Fruit fly (Drosophila melanogaster) whole organism, wandering third instar larva: ENCODE measurements around the gene ovo.

Experiments
- Dfd ChIP-seq: fragments of >200 bp; optimal IDR thresholded peaks from 2 replicates; lab custom pipeline; 2017; ENCODE audit warnings: missing biosample characterization, missing genetic modification characterization
- GATAd ChIP-seq: sonication (Bioruptor generic); optimal IDR thresholded peaks from 2 replicates; lab custom pipeline; 2016; ENCODE audit warnings: missing biosample characterization, missing genetic modification characterization
- Hr78 ChIP-seq: fragments of >200 bp; optimal IDR thresholded peaks from 2 replicates; lab custom pipeline; 2017; ENCODE audit warnings: missing biosample characterization, missing genetic modification characterization
- N ChIP-seq: fragments of >200 bp; optimal IDR thresholded peaks from 2 replicates; lab custom pipeline; 2018; ENCODE audit warnings: missing biosample characterization, missing external identifiers, missing genetic modification characterization
- Vsx2 ChIP-seq: fragments of 200-300, 225-300 bp; sonication (Bioruptor generic); optimal IDR thresholded peaks from 2 replicates; lab custom pipeline; 2018; ENCODE audit warnings: missing biosample characterization, missing genetic modification characterization; ENCODE audit not compliant: partially characterized antibody
- br ChIP-seq: fragments of 200-800 bp; sonication (Bioruptor generic); optimal IDR thresholded peaks from 2 replicates; lab custom pipeline; 2016; ENCODE audit warnings: missing biosample characterization, missing genetic modification characterization
- dsf ChIP-seq: sonication (Bioruptor generic); optimal IDR thresholded peaks from 2 replicates; lab custom pipeline; 2016; ENCODE audit warnings: missing biosample characterization, missing genetic modification characterization, borderline replicate concordance
- foxo ChIP-seq, 2 experiments: fragments of 200-800 bp; sonication (Bioruptor generic); optimal IDR thresholded peaks; 2 replicates in 1 of 2; 3 replicates in 1 of 2; lab custom pipeline; 2016 to 2017; ENCODE audit warnings: missing biosample characterization in 2 of 2, missing genetic modification characterization in 2 of 2
- fru ChIP-seq: fragments of 200-800 bp; sonication (Bioruptor generic); optimal IDR thresholded peaks from 3 replicates; lab custom pipeline; 2016; ENCODE audit warnings: missing biosample characterization, mild to moderate bottlenecking, missing genetic modification characterization
- lola ChIP-seq: fragments of >200 bp; optimal IDR thresholded peaks from 2 replicates; lab custom pipeline; 2017; ENCODE audit warnings: missing biosample characterization, missing genetic modification characterization
- pan ChIP-seq: fragments of >200 bp; optimal IDR thresholded peaks from 2 replicates; lab custom pipeline; 2017
- psq ChIP-seq: fragments of 200-800 bp; sonication (Bioruptor generic); optimal IDR thresholded peaks from 3 replicates; lab custom pipeline; 2017; ENCODE audit warnings: missing biosample characterization, mild to moderate bottlenecking, missing genetic modification characterization, moderate library complexity
- sage ChIP-seq: fragments of 200-800 bp; sonication (Bioruptor generic); optimal IDR thresholded peaks from 2 replicates; lab custom pipeline; 2016; ENCODE audit warnings: missing biosample characterization, mild to moderate bottlenecking, missing genetic modification characterization
- woc ChIP-seq: sonication (Bioruptor generic); optimal IDR thresholded peaks from 2 replicates; lab custom pipeline; 2016; ENCODE audit warnings: missing biosample characterization, mild to moderate bottlenecking, missing genetic modification characterization

DNA sequence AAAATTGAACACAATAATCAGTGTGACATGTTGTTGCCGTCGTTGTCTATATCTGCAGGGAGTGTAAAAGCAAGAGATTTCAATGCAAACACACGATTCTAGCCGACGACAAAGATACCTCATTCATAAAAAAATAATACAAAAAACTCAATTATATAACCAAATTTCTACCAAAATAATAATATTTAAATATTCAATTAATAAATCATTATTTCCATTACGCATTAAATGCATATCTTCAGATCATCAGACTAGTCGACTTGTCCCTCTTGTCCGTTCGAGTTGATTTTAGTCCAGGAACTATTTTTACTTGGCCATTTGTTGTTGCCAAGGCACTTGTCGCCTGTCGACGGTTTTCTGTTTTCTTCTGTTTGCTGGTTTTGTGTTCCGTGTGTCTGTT lies 28.0 kb upstream of the ovo start:
- TF ChIP-seq br (GFP tag; lab: Kevin White, UChicago) (no peak), Dfd (GFP tag; lab: Kevin White, UChicago) (no peak), pan (lab: Kevin White, UChicago) (no peak), Hr78 (GFP tag; lab: Kevin White, UChicago) (no peak), psq (GFP tag; lab: Kevin White, UChicago) (no peak), fru (GFP tag; lab: Kevin White, UChicago) (peak; percentile 9), sage (no peak), foxo (GFP tag; optimal IDR thresholded peaks at IDR 0.05; lab: Kevin White, UChicago) (no peak), dsf (GFP tag; lab: Kevin White, UChicago) (no peak), lola (GFP tag; lab: Kevin White, UChicago) (no peak), N (GFP tag; lab: Kevin White, UChicago) (no peak), GATAd (GFP tag; lab: Kevin White, UChicago) (no peak), woc (GFP tag; lab: Kevin White, UChicago) (no peak), Vsx2 (GFP tag; lab: Kevin White, UChicago) (no peak)
